Worm (Caenorhabditis elegans): Measurements from ENCODE around the gene Y71H2AM.29.

Gene Y71H2AM.29

DNA sequence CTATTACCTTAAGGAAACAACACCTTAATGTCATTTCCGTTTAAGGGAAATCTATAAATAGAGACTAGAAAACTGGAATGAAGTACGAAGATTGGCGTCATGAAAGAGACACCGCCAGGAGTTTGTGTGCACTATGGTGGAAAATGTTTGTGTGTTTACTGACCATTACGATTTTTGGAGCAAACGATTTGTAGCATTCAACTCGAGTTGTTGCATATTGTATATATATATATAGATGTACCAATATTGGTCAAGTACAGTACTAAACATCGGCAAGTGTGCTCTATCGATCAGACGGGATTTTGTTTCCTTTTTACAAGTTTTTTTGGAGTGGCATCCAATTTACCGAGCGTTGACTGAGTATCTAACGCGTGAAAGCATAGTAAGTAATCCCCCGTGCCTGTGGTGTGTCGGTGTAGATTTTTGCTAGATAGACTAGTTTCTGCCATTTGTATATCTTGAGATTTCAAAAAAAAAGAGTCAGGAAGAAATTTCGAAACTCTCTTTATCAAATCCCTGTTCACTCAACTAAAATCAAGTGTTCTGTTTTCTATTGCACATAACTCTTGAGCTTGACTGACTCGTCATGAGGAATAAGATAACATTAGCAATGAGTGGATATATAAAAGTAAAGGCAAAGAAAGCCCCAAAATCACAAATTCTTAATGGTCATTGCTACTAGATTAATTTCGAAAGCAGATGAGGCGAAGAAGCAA, 30.6 kb upstream of the Y71H2AM.29 start, which contains the start of the genes twk-45 and Y71H2AM.25:
TSS of gene twk-45 (minus strand) at position 101 of the 716 bp plus-strand sequence.
TSS of gene Y71H2AM.25 (plus strand) at position 666 of the 716 bp plus-strand sequence.
- TF ChIP-seq ceh-36 (tag; optimal IDR thresholded peaks at IDR 0.05): no peak

DNA sequence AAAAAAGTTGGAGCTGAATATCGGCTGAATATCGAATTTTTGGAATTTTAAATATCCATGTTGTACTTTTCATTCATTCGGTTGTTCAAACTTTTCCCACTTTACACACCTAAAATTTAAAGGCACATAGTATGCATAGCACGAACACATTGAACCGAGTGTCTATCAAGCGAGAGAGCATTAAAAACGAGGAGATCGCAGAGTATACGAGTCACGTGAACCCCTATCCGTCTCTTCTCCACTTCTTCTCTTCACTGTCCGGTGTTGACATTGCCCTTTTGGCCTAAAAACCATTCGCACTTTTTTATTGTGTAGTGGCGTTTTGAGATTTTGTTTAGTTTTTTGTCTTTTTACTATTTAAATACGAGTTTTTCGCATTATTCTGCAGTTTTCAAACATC, 28.1 kb upstream of the Y71H2AM.29 start:
- TF ChIP-seq aly-1 (tag; optimal IDR thresholded peaks at IDR 0.05) (no peak), tra-4 (tag; optimal IDR thresholded peaks at IDR 0.05) (no peak), F13C5.2 (tag; optimal IDR thresholded peaks at IDR 0.05) (no peak), ama-1 (optimal IDR thresholded peaks at IDR 0.05) (no peak), hmbx-1 (tag; optimal IDR thresholded peaks at IDR 0.05) (no peak), sea-1 (GFP tag; conservative IDR thresholded peaks at IDR 0.05) (no peak), scrt-1 (GFP tag; IDR thresholded peaks at IDR 0.05) (no peak), hnd-1 (tag; optimal IDR thresholded peaks at IDR 0.05) (no peak), pes-1 (GFP tag; IDR thresholded peaks at IDR 0.05) (no peak), tbx-11 (GFP tag; IDR thresholded peaks at IDR 0.05) (no peak), flt-1 (GFP tag; IDR thresholded peaks at IDR 0.05) (no peak), ets-7 (tag; optimal IDR thresholded peaks at IDR 0.05) (no peak), B0310.2 (tag; optimal IDR thresholded peaks at IDR 0.05) (no peak)

DNA sequence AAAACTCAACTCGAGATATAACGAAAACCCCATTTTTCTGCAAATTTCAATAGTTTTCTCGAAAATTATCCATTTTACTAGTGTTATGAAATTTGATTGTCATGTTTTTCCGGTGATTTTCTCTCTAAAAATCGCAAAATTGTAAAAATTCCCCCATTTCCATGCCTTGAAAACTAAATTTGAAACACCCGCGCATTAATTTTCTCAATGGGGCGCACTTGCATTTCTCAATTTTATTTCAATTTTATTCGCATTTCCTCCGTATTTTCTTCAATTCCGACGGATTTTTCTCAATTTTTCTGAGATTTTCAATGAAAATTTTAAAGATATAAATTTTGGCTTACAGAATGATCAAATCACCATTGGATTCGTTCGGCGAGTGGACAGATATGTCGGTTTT, 27.5 kb upstream of the Y71H2AM.29 start, which contains the start of gene Y71H2AM.3:
TSS of gene Y71H2AM.3 (plus strand) at position 347 of the 400 bp plus-strand sequence.
- TF ChIP-seq aly-1 (tag; optimal IDR thresholded peaks at IDR 0.05) (no peak), ceh-36 (tag; optimal IDR thresholded peaks at IDR 0.05) (no peak), F13C5.2 (tag; optimal IDR thresholded peaks at IDR 0.05) (peak; percentile 22)

DNA sequence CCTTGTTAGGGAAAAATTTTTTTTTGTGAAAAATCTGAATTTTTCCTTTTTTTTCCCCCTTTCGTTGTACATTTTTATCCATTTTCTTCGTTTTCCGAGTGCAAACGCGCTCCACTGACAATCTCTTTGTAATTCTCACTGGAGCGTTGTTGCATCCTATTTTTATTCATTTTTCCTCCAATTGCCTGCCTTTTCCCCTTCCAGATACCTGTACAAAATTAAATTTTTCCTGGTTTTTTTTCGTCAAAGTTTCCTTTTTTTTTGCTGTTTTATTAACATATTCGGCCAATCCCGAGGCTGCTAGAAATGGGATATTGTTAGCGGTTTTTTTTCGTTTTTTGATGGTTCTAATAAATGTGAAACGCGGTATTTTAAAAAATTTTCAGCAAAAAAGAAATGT, 21.2 kb upstream of the Y71H2AM.29 start:
- TF ChIP-seq scrt-1 (GFP tag; IDR thresholded peaks at IDR 0.05): no peak
- no peak for TF ChIP-seq ama-1 (optimal IDR thresholded peaks at IDR 0.05)
- peak; percentile 49; the same call in 1 of the 2 replicates for TF ChIP-seq sea-1 (GFP tag; conservative IDR thresholded peaks at IDR 0.05)
- TF ChIP-seq hmbx-1 (tag; optimal IDR thresholded peaks at IDR 0.05): no peak
- TF ChIP-seq tbx-37 (GFP tag; conservative IDR thresholded peaks at IDR 0.05): no peak
- no peak for TF ChIP-seq F13C5.2 (tag; optimal IDR thresholded peaks at IDR 0.05)
- no peak for TF ChIP-seq B0310.2 (tag; optimal IDR thresholded peaks at IDR 0.05)
- TF ChIP-seq flt-1 (GFP tag; IDR thresholded peaks at IDR 0.05): no peak
- no peak for TF ChIP-seq hnd-1 (tag; optimal IDR thresholded peaks at IDR 0.05)
- 0 out of 2 replicates have a peak, but pooled peaks have one; percentile 9 for TF ChIP-seq pes-1 (GFP tag; IDR thresholded peaks at IDR 0.05)
- no peak for TF ChIP-seq ets-7 (tag; optimal IDR thresholded peaks at IDR 0.05)
- no peak for TF ChIP-seq ceh-13 (GFP tag; optimal IDR thresholded peaks at IDR 0.05)
- no peak for TF ChIP-seq tra-4 (tag; optimal IDR thresholded peaks at IDR 0.05)
- no peak for TF ChIP-seq aly-1 (tag; optimal IDR thresholded peaks at IDR 0.05)
- TF ChIP-seq hmg-4 (GFP tag; optimal IDR thresholded peaks at IDR 0.05): no peak
- 0 out of 2 replicates have a peak, but pooled peaks have one; percentile 19 for TF ChIP-seq tbx-11 (GFP tag; IDR thresholded peaks at IDR 0.05)
- no peak for TF ChIP-seq ceh-36 (tag; optimal IDR thresholded peaks at IDR 0.05)

DNA sequence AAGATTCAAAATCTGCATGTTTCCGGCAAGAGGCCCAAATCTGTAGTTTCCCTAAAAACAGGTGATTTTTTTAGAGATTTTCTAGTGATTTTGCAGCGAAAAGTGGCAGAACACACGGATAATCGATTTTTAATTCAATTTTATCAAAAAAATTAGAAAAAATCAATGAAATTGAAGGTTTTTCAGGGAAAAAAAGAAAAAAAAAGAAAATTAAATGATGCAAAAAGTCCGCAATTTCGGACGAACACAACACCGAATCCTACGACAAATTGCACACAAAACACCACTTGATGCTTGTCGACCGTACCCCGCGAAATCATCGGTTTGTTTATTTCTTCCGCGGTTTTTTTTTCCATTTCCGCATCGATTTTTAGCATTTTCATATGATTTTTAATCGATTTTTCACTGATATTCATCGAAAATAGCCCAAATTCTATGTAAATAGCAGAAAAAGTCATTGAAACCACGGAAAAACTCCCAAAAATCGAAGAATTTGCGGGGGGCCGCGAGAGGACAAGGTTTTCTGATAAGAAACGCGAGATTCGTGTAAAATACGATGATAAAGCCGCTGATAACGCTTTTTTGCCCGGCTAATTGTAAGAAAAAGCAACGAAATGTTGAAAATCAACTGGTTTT, 17.5 kb upstream of the Y71H2AM.29 start, which contains the start of gene tufm-1:
TSS of gene tufm-1 (minus strand) at position 51 of the 636 bp plus-strand sequence.
- TF ChIP-seq ceh-36 (tag; optimal IDR thresholded peaks at IDR 0.05) (no peak), ama-1 (optimal IDR thresholded peaks at IDR 0.05) (no peak), hmg-4 (GFP tag; optimal IDR thresholded peaks at IDR 0.05) (no peak), tbx-11 (GFP tag; IDR thresholded peaks at IDR 0.05) (no peak), hmbx-1 (tag; optimal IDR thresholded peaks at IDR 0.05) (no peak), hnd-1 (tag; optimal IDR thresholded peaks at IDR 0.05) (no peak), ets-7 (tag; optimal IDR thresholded peaks at IDR 0.05) (no peak), tra-4 (tag; optimal IDR thresholded peaks at IDR 0.05) (no peak), sea-1 (GFP tag; conservative IDR thresholded peaks at IDR 0.05) (no peak), scrt-1 (GFP tag; IDR thresholded peaks at IDR 0.05) (no peak), aly-1 (tag; optimal IDR thresholded peaks at IDR 0.05) (no peak), tbx-37 (GFP tag; conservative IDR thresholded peaks at IDR 0.05) (no peak), F13C5.2 (tag; optimal IDR thresholded peaks at IDR 0.05) (no peak), B0310.2 (tag; optimal IDR thresholded peaks at IDR 0.05) (no peak), pes-1 (GFP tag; IDR thresholded peaks at IDR 0.05) (no peak)

DNA sequence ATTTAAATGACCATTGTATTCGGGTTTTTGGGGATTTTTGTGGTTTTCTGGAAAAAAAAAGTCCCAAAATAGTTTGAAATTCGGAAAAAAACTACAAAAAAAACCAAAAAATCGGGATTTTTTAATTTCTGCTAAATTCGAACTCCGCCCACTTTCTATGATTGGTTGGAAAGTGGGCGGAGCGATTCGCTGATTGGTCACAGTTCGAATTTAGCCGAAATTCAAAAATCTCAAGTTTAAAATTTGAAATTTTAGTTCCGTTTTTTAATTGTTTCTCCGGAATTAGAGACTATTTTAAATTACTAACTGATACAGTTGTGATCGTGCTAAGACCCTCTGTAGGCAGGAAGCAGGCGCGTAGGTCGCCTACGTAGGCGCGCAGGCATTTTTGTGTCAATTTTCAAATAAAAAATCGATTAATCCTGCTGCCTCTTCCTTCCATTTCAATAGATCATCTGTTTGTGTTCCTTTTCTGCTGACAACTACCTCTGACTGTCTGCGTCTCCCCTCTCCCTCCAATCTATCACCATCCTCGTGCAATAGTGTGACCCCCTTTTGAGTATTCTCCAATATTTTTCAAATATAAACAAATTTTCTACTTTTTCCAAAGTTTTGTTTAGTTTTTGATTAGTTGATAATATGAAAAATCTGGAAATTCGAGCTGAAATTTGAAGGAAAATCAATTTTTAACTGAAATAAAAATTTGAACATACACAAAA, 16.2 kb upstream of the Y71H2AM.29 start:
- no peak for TF ChIP-seq ceh-13 (GFP tag; optimal IDR thresholded peaks at IDR 0.05)
- TF ChIP-seq aly-1 (tag; optimal IDR thresholded peaks at IDR 0.05): no peak
- TF ChIP-seq tbx-37 (GFP tag; conservative IDR thresholded peaks at IDR 0.05): no peak
- no peak for TF ChIP-seq tra-4 (tag; optimal IDR thresholded peaks at IDR 0.05)
- TF ChIP-seq scrt-1 (GFP tag; IDR thresholded peaks at IDR 0.05): no peak
- TF ChIP-seq ceh-36 (tag; optimal IDR thresholded peaks at IDR 0.05): no peak
- no peak for TF ChIP-seq hmg-4 (GFP tag; optimal IDR thresholded peaks at IDR 0.05)
- no peak for TF ChIP-seq B0310.2 (tag; optimal IDR thresholded peaks at IDR 0.05)
- no peak for TF ChIP-seq ets-7 (tag; optimal IDR thresholded peaks at IDR 0.05)

DNA sequence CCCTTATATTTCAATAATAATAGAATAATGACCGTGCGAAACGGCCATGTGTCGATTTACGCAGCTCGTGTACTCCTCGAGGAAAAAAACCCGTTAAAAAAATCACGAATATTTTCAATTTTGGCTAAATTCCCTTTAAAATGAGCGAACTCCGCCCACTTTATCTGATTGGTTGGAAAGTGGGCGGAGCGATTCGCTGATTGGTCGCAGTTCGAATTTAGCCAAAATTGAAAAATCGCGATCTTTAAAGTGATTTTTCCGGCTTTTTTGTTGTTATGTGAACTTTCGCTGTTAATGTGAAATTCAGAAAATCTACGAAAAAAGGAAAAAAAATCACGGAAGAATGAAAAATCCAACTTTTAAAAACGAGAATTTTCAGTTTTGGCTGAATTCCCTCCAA, 14.7 kb upstream of the Y71H2AM.29 start:
- TF ChIP-seq hmbx-1 (tag; optimal IDR thresholded peaks at IDR 0.05) (no peak), scrt-1 (GFP tag; IDR thresholded peaks at IDR 0.05) (no peak), tra-4 (tag; optimal IDR thresholded peaks at IDR 0.05) (no peak), aly-1 (tag; optimal IDR thresholded peaks at IDR 0.05) (no peak), F13C5.2 (tag; optimal IDR thresholded peaks at IDR 0.05) (no peak), ceh-36 (tag; optimal IDR thresholded peaks at IDR 0.05) (no peak)

All from whole organism, early embryonic.